Worm (Caenorhabditis elegans) whole organism, mixed stage, embryonic: ENCODE data around the gene txt-12.

ENCODE experiments used
- blmp-1 ChIP-seq: fragments of 150-350 bp; optimal IDR thresholded peaks from 2 replicates; lab custom pipeline; 2014; ENCODE audit warnings: missing biosample characterization, missing genetic modification characterization
- lsy-2 ChIP-seq: fragments of 150-350 bp; optimal IDR thresholded peaks from 2 replicates; lab custom pipeline; 2014; ENCODE audit warnings: missing biosample characterization, missing genetic modification characterization
- nhr-237 ChIP-seq: fragments of 150-350 bp; optimal IDR thresholded peaks from 2 replicates; lab custom pipeline; 2014; ENCODE audit warnings: missing biosample characterization, missing genetic modification characterization
- unc-39 ChIP-seq: fragments of 150-350 bp; optimal IDR thresholded peaks from 2 replicates; lab custom pipeline; 2014; ENCODE audit warnings: missing biosample characterization, missing genetic modification characterization
- ztf-11 ChIP-seq: fragments of 150-350 bp; optimal IDR thresholded peaks from 2 replicates; lab custom pipeline; 2014; ENCODE audit warnings: missing biosample characterization, missing genetic modification characterization

DNA sequence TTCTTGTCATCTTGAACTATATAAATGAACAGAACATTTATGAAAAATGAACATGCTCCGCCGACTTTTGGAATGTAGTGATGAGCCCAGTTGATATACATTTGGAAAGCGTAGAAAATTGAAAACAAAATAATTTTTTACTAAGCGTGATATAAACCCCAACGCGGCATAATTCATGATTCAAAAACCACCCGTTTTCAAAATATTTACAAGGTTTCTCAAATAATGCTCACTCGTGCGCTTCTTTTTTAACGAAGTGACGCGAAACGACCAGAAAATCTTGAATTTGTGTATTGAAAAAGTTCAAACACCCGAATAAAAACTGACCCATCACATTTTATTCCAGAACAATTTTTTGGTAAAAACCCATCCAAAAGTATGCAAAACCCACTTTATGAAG is 34.6 kb downstream of the txt-12 start, which contains the start of gene srj-27:
- no peak for TF ChIP-seq nhr-237 (tag; lab: Kevin White, UChicago)
- no peak for TF ChIP-seq ztf-11 (tag; lab: Kevin White, UChicago)
- TF ChIP-seq blmp-1 (tag; lab: Kevin White, UChicago) = no peak
- TF ChIP-seq unc-39 (tag; lab: Kevin White, UChicago) = no peak
- TF ChIP-seq lsy-2 (tag; lab: Kevin White, UChicago) = no peak
